Worm (Caenorhabditis elegans) whole organism, L1 larva: ENCODE data around the gene F39H12.1.

Source experiments
- efl-1 ChIP-seq, 4 experiments: fragments of 150-350 bp; optimal IDR thresholded peaks in 3 of 4; peaks in 1 of 4; 1 replicate in 1 of 4; 2 replicates in 3 of 4; lab custom pipeline; 2014; ENCODE audit warnings: missing biosample characterization in 2 of 4, missing genetic modification characterization in 2 of 4, missing genetic modification reagents in 2 of 4
- lin-35 ChIP-seq, 2 experiments: fragments of 150-350 bp; optimal IDR thresholded peaks; 2 replicates each; lab custom pipeline; 2014; ENCODE audit warnings: missing biosample characterization in 2 of 2, missing genetic modification characterization in 2 of 2, missing genetic modification reagents in 2 of 2
- nhr-28 ChIP-seq: fragments of 150-350 bp; optimal IDR thresholded peaks from 2 replicates; lab custom pipeline; 2014; ENCODE audit warnings: missing biosample characterization, missing genetic modification characterization

ce11 chrX:784853-785252 lies 49.7 kb upstream of the F39H12.1 start, which contains the start of gene T04G9.6:
- TF ChIP-seq nhr-28 (tag; lab: Kevin White, UChicago) (no peak), lin-35 (GFP tag; optimal IDR thresholded peaks at IDR 0.05; lab: Kevin White, UChicago) (no peak), efl-1 (optimal IDR thresholded peaks at IDR 0.05; lab: Kevin White, UChicago) (no peak), efl-1 (GFP tag; optimal IDR thresholded peaks at IDR 0.05 in 1 of 2; lab: Kevin White, UChicago) (no peak)
